Fruit fly (Drosophila melanogaster) whole organism, wandering third instar larva: ENCODE data around the gene CG34001.

Experiments used
- Abd-B ChIP-seq: fragments of >200 bp; optimal IDR thresholded peaks from 2 replicates; lab custom pipeline; 2017; ENCODE audit warnings: missing biosample characterization, missing genetic modification characterization
- CG32264 ChIP-seq: fragments of 200-800 bp; sonication (Bioruptor generic); optimal IDR thresholded peaks from 2 replicates; lab custom pipeline; 2016; ENCODE audit warnings: missing biosample characterization, missing genetic modification characterization
- CG9705 ChIP-seq: fragments of 200-800 bp; sonication (Bioruptor generic); optimal IDR thresholded peaks from 2 replicates; lab custom pipeline; 2018; ENCODE audit warnings: missing biosample characterization, mild to moderate bottlenecking, missing genetic modification characterization
- CrebA ChIP-seq: fragments of 200-800 bp; sonication (Bioruptor generic); optimal IDR thresholded peaks from 2 replicates; lab custom pipeline; 2016; ENCODE audit warnings: missing biosample characterization, mild to moderate bottlenecking, missing genetic modification characterization, borderline replicate concordance
- Dfd ChIP-seq: fragments of >200 bp; optimal IDR thresholded peaks from 2 replicates; lab custom pipeline; 2017; ENCODE audit warnings: missing biosample characterization, missing genetic modification characterization
- Dif ChIP-seq: fragments of 200-275, 200-300 bp; sonication (Bioruptor generic); optimal IDR thresholded peaks from 2 replicates; lab custom pipeline; 2018; ENCODE audit warnings: missing biosample characterization, missing genetic modification characterization; ENCODE audit not compliant: partially characterized antibody
- GATAd ChIP-seq: sonication (Bioruptor generic); optimal IDR thresholded peaks from 2 replicates; lab custom pipeline; 2016; ENCODE audit warnings: missing biosample characterization, missing genetic modification characterization
- HLH106 ChIP-seq: fragments of 200-800 bp; optimal IDR thresholded peaks from 3 replicates; lab custom pipeline; 2019; ENCODE audit warnings: missing biosample characterization, mild to moderate bottlenecking, missing genetic modification characterization, moderate library complexity
- Hnf4 ChIP-seq: fragments of 200-800 bp; sonication (Bioruptor generic); optimal IDR thresholded peaks from 2 replicates; lab custom pipeline; 2016; ENCODE audit warnings: missing biosample characterization, mild to moderate bottlenecking, missing genetic modification characterization
- Hr78 ChIP-seq: fragments of >200 bp; optimal IDR thresholded peaks from 2 replicates; lab custom pipeline; 2017; ENCODE audit warnings: missing biosample characterization, missing genetic modification characterization
- Hr83 ChIP-seq: fragments of 200-300 bp; sonication (Bioruptor generic); optimal IDR thresholded peaks from 2 replicates; lab custom pipeline; 2016; ENCODE audit warnings: missing biosample characterization, mild to moderate bottlenecking, missing genetic modification characterization, moderate library complexity; ENCODE audit not compliant: poor library complexity, severe bottlenecking
- Jra ChIP-seq: sonication (Bioruptor generic); optimal IDR thresholded peaks from 2 replicates; lab custom pipeline; 2016; ENCODE audit warnings: missing biosample characterization, missing genetic modification characterization
- Mio ChIP-seq: sonication (Bioruptor generic); optimal IDR thresholded peaks from 2 replicates; lab custom pipeline; 2016; ENCODE audit warnings: missing biosample characterization, missing genetic modification characterization
- Myc ChIP-seq: fragments of >200 bp; optimal IDR thresholded peaks from 2 replicates; lab custom pipeline; 2017
- N ChIP-seq: fragments of >200 bp; optimal IDR thresholded peaks from 2 replicates; lab custom pipeline; 2018; ENCODE audit warnings: missing biosample characterization, missing external identifiers, missing genetic modification characterization
- OdsH ChIP-seq: fragments of 200-800 bp; sonication (Bioruptor generic); optimal IDR thresholded peaks from 2 replicates; lab custom pipeline; 2016; ENCODE audit warnings: missing biosample characterization, mild to moderate bottlenecking, missing genetic modification characterization
- Rel ChIP-seq, 2 experiments: fragments of 200-800 bp; sonication (Bioruptor generic) in 1 of 2; optimal IDR thresholded peaks; 2 replicates in 1 of 2; 3 replicates in 1 of 2; lab custom pipeline; 2016 to 2019; ENCODE audit warnings: mild to moderate bottlenecking in 2 of 2, missing biosample characterization in 2 of 2, missing genetic modification characterization in 2 of 2, moderate library complexity in 1 of 2
- Sp1 ChIP-seq: fragments of 200-800 bp; sonication (Bioruptor generic); optimal IDR thresholded peaks from 3 replicates; lab custom pipeline; 2019; ENCODE audit warnings: missing biosample characterization, mild to moderate bottlenecking, missing genetic modification characterization, moderate library complexity
- Vsx2 ChIP-seq: fragments of 200-300, 225-300 bp; sonication (Bioruptor generic); optimal IDR thresholded peaks from 2 replicates; lab custom pipeline; 2018; ENCODE audit warnings: missing biosample characterization, missing genetic modification characterization; ENCODE audit not compliant: partially characterized antibody
- br ChIP-seq: fragments of 200-800 bp; sonication (Bioruptor generic); optimal IDR thresholded peaks from 2 replicates; lab custom pipeline; 2016; ENCODE audit warnings: missing biosample characterization, missing genetic modification characterization
- brk ChIP-seq: fragments of 200-800 bp; sonication (Bioruptor generic); optimal IDR thresholded peaks from 2 replicates; lab custom pipeline; 2016; ENCODE audit warnings: missing biosample characterization, mild to moderate bottlenecking, missing genetic modification characterization
- dl ChIP-seq, 2 experiments: fragments of 175-275, 200-275 bp in 1 of 2; fragments of 200-275 bp in 1 of 2; sonication (Bioruptor generic); optimal IDR thresholded peaks; lab custom pipeline; 2018; ENCODE audit warnings: mild to moderate bottlenecking in 2 of 2, missing biosample characterization in 2 of 2, missing genetic modification characterization in 2 of 2, moderate library complexity in 2 of 2; ENCODE audit not compliant: partially characterized antibody in 2 of 2, insufficient read depth in 1 of 2
- dmrt93B ChIP-seq: fragments of 200-800 bp; sonication (Bioruptor generic); optimal IDR thresholded peaks from 2 replicates; lab custom pipeline; 2018; ENCODE audit warnings: missing biosample characterization, mild to moderate bottlenecking, missing genetic modification characterization
- dsf ChIP-seq: sonication (Bioruptor generic); optimal IDR thresholded peaks from 2 replicates; lab custom pipeline; 2016; ENCODE audit warnings: missing biosample characterization, missing genetic modification characterization, borderline replicate concordance
- ey ChIP-seq: fragments of 200-800 bp; sonication (Bioruptor generic); optimal IDR thresholded peaks from 2 replicates; lab custom pipeline; 2016; ENCODE audit warnings: missing biosample characterization, missing genetic modification characterization
- foxo ChIP-seq, 2 experiments: fragments of 200-800 bp; sonication (Bioruptor generic); optimal IDR thresholded peaks; 2 replicates in 1 of 2; 3 replicates in 1 of 2; lab custom pipeline; 2016 to 2017; ENCODE audit warnings: missing biosample characterization in 2 of 2, missing genetic modification characterization in 2 of 2
- fru ChIP-seq: fragments of 200-800 bp; sonication (Bioruptor generic); optimal IDR thresholded peaks from 3 replicates; lab custom pipeline; 2016; ENCODE audit warnings: missing biosample characterization, mild to moderate bottlenecking, missing genetic modification characterization
- h ChIP-seq: fragments of 200-800 bp; sonication (Bioruptor generic); optimal IDR thresholded peaks from 3 replicates; lab custom pipeline; 2016; ENCODE audit warnings: missing biosample characterization, mild to moderate bottlenecking, missing genetic modification characterization
- jim ChIP-seq: fragments of 175-275, 200-325 bp; sonication (Bioruptor generic); optimal IDR thresholded peaks from 2 replicates; lab custom pipeline; 2016; ENCODE audit warnings: missing biosample characterization, mild to moderate bottlenecking, missing genetic modification characterization
- lola ChIP-seq: fragments of >200 bp; optimal IDR thresholded peaks from 2 replicates; lab custom pipeline; 2017; ENCODE audit warnings: missing biosample characterization, missing genetic modification characterization
- pan ChIP-seq: fragments of >200 bp; optimal IDR thresholded peaks from 2 replicates; lab custom pipeline; 2017
- psq ChIP-seq: fragments of 200-800 bp; sonication (Bioruptor generic); optimal IDR thresholded peaks from 3 replicates; lab custom pipeline; 2017; ENCODE audit warnings: missing biosample characterization, mild to moderate bottlenecking, missing genetic modification characterization, moderate library complexity
- rgr ChIP-seq: fragments of 200-800 bp; sonication (Bioruptor generic); optimal IDR thresholded peaks from 3 replicates; lab custom pipeline; 2016; ENCODE audit warnings: missing biosample characterization, mild to moderate bottlenecking, missing genetic modification characterization
- sage ChIP-seq: fragments of 200-800 bp; sonication (Bioruptor generic); optimal IDR thresholded peaks from 2 replicates; lab custom pipeline; 2016; ENCODE audit warnings: missing biosample characterization, mild to moderate bottlenecking, missing genetic modification characterization
- sv ChIP-seq: fragments of 200-800 bp; sonication (Bioruptor generic); optimal IDR thresholded peaks from 3 replicates; lab custom pipeline; 2016; ENCODE audit warnings: missing biosample characterization, missing genetic modification characterization
- tai ChIP-seq: sonication (Bioruptor generic); optimal IDR thresholded peaks from 2 replicates; lab custom pipeline; 2016; ENCODE audit warnings: missing biosample characterization, missing genetic modification characterization
- usp ChIP-seq: fragments of >200 bp; optimal IDR thresholded peaks from 2 replicates; lab custom pipeline; 2017; ENCODE audit warnings: missing biosample characterization, missing genetic modification characterization
- woc ChIP-seq: sonication (Bioruptor generic); optimal IDR thresholded peaks from 2 replicates; lab custom pipeline; 2016; ENCODE audit warnings: missing biosample characterization, mild to moderate bottlenecking, missing genetic modification characterization

The CG34001 gene

dm6 chr3L:10664511-10665062 lies 33.7 kb downstream of the CG34001 start, which contains the start of gene simj:
Gene simj (plus strand): TSS chr3L:10664739.
- TF ChIP-seq Mio (no peak), foxo (GFP tag; optimal IDR thresholded peaks at IDR 0.05; lab: Kevin White, UChicago) (peak in 1 of 2 experiments; percentile 51), CrebA (GFP tag; lab: Kevin White, UChicago) (peak; percentile 54), jim (GFP tag; lab: Kevin White, UChicago) (peak; percentile 49), Dfd (GFP tag; lab: Kevin White, UChicago) (no peak), CG9705 (GFP tag; lab: Kevin White, UChicago) (no peak), sv (GFP tag; lab: Kevin White, UChicago) (peak; percentile 48), fru (GFP tag; lab: Kevin White, UChicago) (peak; percentile 59), Dif (GFP tag; lab: Kevin White, UChicago) (peak; percentile 25), Hr78 (GFP tag; lab: Kevin White, UChicago) (no peak), ey (GFP tag; lab: Kevin White, UChicago) (peak; percentile 7), br (peak; percentile 62), dl (GFP tag; optimal IDR thresholded peaks at IDR 0.05; lab: Kevin White, UChicago; ENCODE audit: insufficient read depth in 1 of 2, partially characterized antibody in 2 of 2) (no peak), sage (GFP tag; lab: Kevin White, UChicago) (no peak), Abd-B (GFP tag; lab: Kevin White, UChicago) (no peak), Vsx2 (GFP tag; lab: Kevin White, UChicago) (no peak), rgr (GFP tag; lab: Kevin White, UChicago) (peak; percentile 61), HLH106 (peak; percentile 31), psq (GFP tag; lab: Kevin White, UChicago) (peak; percentile 41), GATAd (GFP tag; lab: Kevin White, UChicago) (no peak), woc (GFP tag; lab: Kevin White, UChicago) (peak; percentile 51), Myc (lab: Kevin White, UChicago) (peak; percentile 65), CG32264 (GFP tag; lab: Kevin White, UChicago) (no peak), dsf (GFP tag; lab: Kevin White, UChicago) (no peak), lola (no peak), OdsH (GFP tag; lab: Kevin White, UChicago) (peak; percentile 53), brk (GFP tag; lab: Kevin White, UChicago) (peak; percentile 77), usp (GFP tag; lab: Kevin White, UChicago) (no peak), Hr83 (GFP tag; lab: Kevin White, UChicago) (peak; percentile 93), Hnf4 (GFP tag; lab: Kevin White, UChicago) (peak; percentile 60), N (peak; percentile 34), Jra (GFP tag; lab: Kevin White, UChicago) (peak; percentile 74), Rel (GFP tag; optimal IDR thresholded peaks at IDR 0.05; lab: Kevin White, UChicago) (no peak), Rel (tag; optimal IDR thresholded peaks at IDR 0.05; lab: Kevin White, UChicago) (peak; percentile 82), dmrt93B (GFP tag; lab: Kevin White, UChicago) (no peak), tai (GFP tag; lab: Kevin White, UChicago) (peak; percentile 8), h (GFP tag; lab: Kevin White, UChicago) (peak; percentile 81), pan (lab: Kevin White, UChicago) (no peak), Sp1 (GFP tag; lab: Kevin White, UChicago) (peak; percentile 68)

DNA sequence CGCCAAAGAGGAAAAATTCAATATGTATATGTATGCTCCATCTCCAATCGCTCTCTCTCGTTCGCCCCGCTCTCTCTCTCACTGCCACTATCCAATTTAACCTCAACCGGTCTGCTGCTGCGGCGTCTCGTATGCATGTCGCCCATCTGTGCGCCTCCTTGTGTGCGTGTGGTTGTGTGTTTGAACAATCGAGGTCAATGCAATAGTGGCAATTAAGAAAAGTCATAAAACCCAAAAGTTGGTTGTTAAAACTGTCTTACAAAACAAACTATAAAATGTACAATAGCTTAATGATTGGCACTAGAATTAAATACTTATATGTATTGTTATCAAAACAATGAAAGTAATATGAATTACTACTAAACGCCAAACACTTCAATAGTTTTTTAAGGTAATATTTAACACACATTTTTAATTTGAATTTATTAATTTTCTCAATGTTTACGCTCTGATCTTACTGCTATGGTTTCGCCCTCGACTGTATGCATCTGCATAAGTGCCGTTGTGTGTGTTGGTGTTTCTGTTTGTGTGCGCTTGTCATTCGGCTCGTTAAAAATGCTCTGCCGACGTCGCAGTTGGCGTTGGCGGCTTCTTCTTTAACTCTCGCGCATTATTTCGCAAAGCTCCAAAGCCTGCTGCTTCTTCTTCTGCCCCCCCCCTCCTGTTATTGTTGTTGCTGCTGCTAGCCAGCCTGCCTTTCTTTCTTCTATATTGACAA lies 34.7 kb downstream of the CG34001 start:
- TF ChIP-seq Hr83 (GFP tag; lab: Kevin White, UChicago) (peak; percentile 67), OdsH (GFP tag; lab: Kevin White, UChicago) (peak; percentile 98), h (GFP tag; lab: Kevin White, UChicago) (peak; percentile 99), Hr78 (GFP tag; lab: Kevin White, UChicago) (no peak), Hnf4 (GFP tag; lab: Kevin White, UChicago) (peak; percentile 90), jim (GFP tag; lab: Kevin White, UChicago) (no peak), woc (GFP tag; lab: Kevin White, UChicago) (peak; percentile 98), ey (GFP tag; lab: Kevin White, UChicago) (peak; percentile 95), br (peak; percentile 97), Myc (lab: Kevin White, UChicago) (no peak), Sp1 (GFP tag; lab: Kevin White, UChicago) (peak; percentile 99), Mio (peak; percentile 74), CG32264 (GFP tag; lab: Kevin White, UChicago) (peak; percentile 77), GATAd (GFP tag; lab: Kevin White, UChicago) (peak; percentile 68), Rel (GFP tag; optimal IDR thresholded peaks at IDR 0.05; lab: Kevin White, UChicago) (peak; percentile 89), Rel (tag; optimal IDR thresholded peaks at IDR 0.05; lab: Kevin White, UChicago) (peak; percentile 89), brk (GFP tag; lab: Kevin White, UChicago) (peak; percentile 95), dl (GFP tag; optimal IDR thresholded peaks at IDR 0.05; lab: Kevin White, UChicago; ENCODE audit: insufficient read depth in 1 of 2, partially characterized antibody in 2 of 2) (peak; percentile 25 to 71), Abd-B (GFP tag; lab: Kevin White, UChicago) (no peak), psq (GFP tag; lab: Kevin White, UChicago) (peak; percentile 97), Dfd (GFP tag; lab: Kevin White, UChicago) (peak; percentile 98), rgr (GFP tag; lab: Kevin White, UChicago) (peak; percentile 98), HLH106 (peak; percentile 99), sage (GFP tag; lab: Kevin White, UChicago) (peak; percentile 93), foxo (GFP tag; optimal IDR thresholded peaks at IDR 0.05; lab: Kevin White, UChicago) (peak; percentile 69 to 99), Jra (GFP tag; lab: Kevin White, UChicago) (peak; percentile 93), fru (GFP tag; lab: Kevin White, UChicago) (peak; percentile 99), tai (GFP tag; lab: Kevin White, UChicago) (peak; percentile 92), CrebA (GFP tag; lab: Kevin White, UChicago) (no peak), dsf (GFP tag; lab: Kevin White, UChicago) (peak; percentile 88), sv (GFP tag; lab: Kevin White, UChicago) (peak; percentile 92), Vsx2 (GFP tag; lab: Kevin White, UChicago) (no peak), pan (lab: Kevin White, UChicago) (no peak), N (no peak), Dif (GFP tag; lab: Kevin White, UChicago) (peak; percentile 82)
